Worm (Caenorhabditis elegans) whole organism, L4 larva: ENCODE results near the gene W10G6.1.

ENCODE experiments used
- F37D6.2 ChIP-seq: sonication (generic microtip); optimal IDR thresholded peaks from 2 replicates; lab custom pipeline; 2016; ENCODE audit warnings: mild to moderate bottlenecking, missing genetic modification characterization, missing compliant biosample characterization
- R02D3.7 ChIP-seq: fragments of 150-350 bp; sonication (generic microtip); optimal IDR thresholded peaks from 3 replicates; lab custom pipeline; 2014; ENCODE audit warnings: missing biosample characterization, missing genetic modification characterization
- aly-2 ChIP-seq: sonication (generic microtip); optimal IDR thresholded peaks from 2 replicates; lab custom pipeline; 2018; ENCODE audit warnings: missing biosample characterization, missing genetic modification characterization
- daf-12 ChIP-seq: fragments of 150-350 bp; optimal IDR thresholded peaks from 2 replicates; lab custom pipeline; 2014; ENCODE audit warnings: missing biosample characterization, missing genetic modification reagents, missing genetic modification characterization
- dmd-9 ChIP-seq: fragments of 200-800 bp; sonication (Bioruptor generic); IDR thresholded peaks from 2 replicates; pipeline ENCODE4 v1.3.6; 2022; ENCODE audit warnings: missing genetic modification reagents, missing genetic modification characterization, missing compliant biosample characterization
- egl-43 ChIP-seq: fragments of 200-800 bp; sonication (Bioruptor generic); IDR thresholded peaks from 2 replicates; pipeline ENCODE4 v1.3.6; 2022; ENCODE audit warnings: missing genetic modification reagents, missing genetic modification characterization, missing compliant biosample characterization
- lin-29 ChIP-seq: fragments of 200-800 bp; sonication (Bioruptor generic); IDR thresholded peaks from 2 replicates; pipeline ENCODE4 v1.3.6; 2022; ENCODE audit warnings: missing genetic modification reagents, missing genetic modification characterization, missing compliant biosample characterization
- mes-2 ChIP-seq: sonication (generic microtip); optimal IDR thresholded peaks from 2 replicates; lab custom pipeline; 2016; ENCODE audit warnings: missing genotype, mild to moderate bottlenecking, missing genetic modification characterization, missing compliant biosample characterization; ENCODE audit not compliant: poor library complexity, severe bottlenecking
- nhr-6 ChIP-seq: fragments of 150-350 bp; optimal IDR thresholded peaks from 2 replicates; lab custom pipeline; 2014; ENCODE audit warnings: missing biosample characterization, missing genetic modification characterization

DNA sequence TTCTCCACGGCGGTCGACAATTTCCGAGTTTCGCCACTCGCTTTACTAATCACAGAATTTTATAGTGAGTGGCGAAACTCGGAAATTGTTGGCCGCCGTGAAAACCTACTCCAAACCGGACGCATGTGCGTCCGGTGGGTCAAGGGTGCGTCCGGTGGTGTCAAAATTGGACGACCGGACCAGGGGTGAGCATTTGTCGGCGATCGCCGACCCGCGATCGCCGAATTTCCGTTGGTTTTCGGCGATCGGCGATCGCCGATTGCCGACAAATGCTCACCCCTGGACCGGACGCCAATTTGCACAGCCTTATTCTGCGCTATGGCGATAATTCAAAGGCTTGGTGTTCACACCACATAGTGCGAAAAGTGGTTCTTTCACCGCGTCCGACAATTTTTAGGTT is 40.7 kb upstream of the W10G6.1 start:
- no peak for TF ChIP-seq dmd-9 (GFP tag; lab: Robert Waterston, UW)
- TF ChIP-seq R02D3.7 (tag; lab: Kevin White, UChicago): no peak
- no peak for TF ChIP-seq lin-29 (GFP tag; lab: Robert Waterston, UW)
- no peak for TF ChIP-seq F37D6.2 (tag; lab: Kevin White, UChicago)
- no peak for TF ChIP-seq daf-12
- TF ChIP-seq mes-2 (tag; lab: Kevin White, UChicago): no peak
- no peak for TF ChIP-seq nhr-6 (tag; lab: Kevin White, UChicago)
- no peak for TF ChIP-seq egl-43 (GFP tag; lab: Robert Waterston, UW)
- TF ChIP-seq aly-2 (tag; lab: Kevin White, UChicago): no peak
